Worm (Caenorhabditis elegans) whole organism, young adult: ENCODE measurements around the gene F20B6.6.

Source experiments
- B0019.2 ChIP-seq: fragments of 200-800 bp; sonication (Bioruptor generic); conservative IDR thresholded peaks from 2 replicates; pipeline ENCODE4 v1.3.6; 2022; ENCODE audit warnings: missing genetic modification reagents, missing genetic modification characterization, missing compliant biosample characterization
- B0336.3 ChIP-seq: fragments of 200-800 bp; sonication (Bioruptor generic); IDR thresholded peaks from 2 replicates; pipeline ENCODE4 v1.3.6; 2022; ENCODE audit warnings: missing genetic modification characterization, missing compliant biosample characterization
- F49E8.2 ChIP-seq: sonication (generic microtip); optimal IDR thresholded peaks from 3 replicates; lab custom pipeline; 2017; ENCODE audit warnings: missing genetic modification characterization, mild to moderate bottlenecking, missing compliant biosample characterization, antibody characterized with exemption, moderate library complexity; ENCODE audit not compliant: insufficient read depth
- Y56A3A.18 ChIP-seq: fragments of 200-800 bp; sonication (Bioruptor generic); IDR thresholded peaks from 2 replicates; pipeline ENCODE4 v1.3.6; 2022; ENCODE audit warnings: missing genetic modification reagents, missing genetic modification characterization, missing compliant biosample characterization
- ZK185.1 ChIP-seq: sonication (generic microtip); optimal IDR thresholded peaks from 2 replicates; lab custom pipeline; 2016; ENCODE audit warnings: mild to moderate bottlenecking, missing genetic modification characterization, missing compliant biosample characterization; ENCODE audit not compliant: poor library complexity, severe bottlenecking
- akir-1 ChIP-seq: fragments of 200-800 bp; sonication (Bioruptor generic); optimal IDR thresholded peaks from 2 replicates; lab custom pipeline; 2018; ENCODE audit warnings: mild to moderate bottlenecking, missing genetic modification characterization, moderate library complexity, missing compliant biosample characterization
- aptf-3 ChIP-seq: fragments of 200-800 bp; sonication (Bioruptor generic); IDR thresholded peaks from 2 replicates; pipeline ENCODE4 v1.3.6; 2022; ENCODE audit warnings: missing genetic modification characterization, missing compliant biosample characterization
- athp-1 ChIP-seq: sonication (generic microtip); optimal IDR thresholded peaks from 2 replicates; lab custom pipeline; 2017; ENCODE audit warnings: mild to moderate bottlenecking, missing genetic modification characterization, missing compliant biosample characterization
- attf-5 ChIP-seq: fragments of 200-800 bp; sonication (Bioruptor generic); optimal IDR thresholded peaks from 2 replicates; lab custom pipeline; 2018; ENCODE audit warnings: mild to moderate bottlenecking, missing genetic modification characterization, missing compliant biosample characterization
- attf-6 ChIP-seq: fragments of 200-800 bp; sonication (Bioruptor generic); IDR thresholded peaks from 2 replicates; pipeline ENCODE4 v1.3.6; 2022; ENCODE audit warnings: missing genetic modification reagents, missing genetic modification characterization, missing compliant biosample characterization
- bed-2 ChIP-seq: fragments of 200-800 bp; sonication (Bioruptor generic); IDR thresholded peaks from 2 replicates; pipeline ENCODE4 v1.3.6; 2022; ENCODE audit warnings: missing genetic modification reagents, missing genetic modification characterization, missing compliant biosample characterization
- cebp-1 ChIP-seq, 2 experiments: fragments of 200-800 bp in 1 of 2; sonication (Bioruptor generic) in 1 of 2; sonication (generic microtip) in 1 of 2; IDR thresholded peaks in 1 of 2; optimal IDR thresholded peaks in 1 of 2; 2 replicates each; pipeline versions ENCODE4 v1.3.6 to Lab custom; 2017 to 2022; ENCODE audit warnings: missing compliant biosample characterization in 2 of 2, missing genetic modification characterization in 2 of 2, mild to moderate bottlenecking in 1 of 2, missing genetic modification reagents in 1 of 2, moderate library complexity in 1 of 2
- ceh-58 ChIP-seq: fragments of 200-800 bp; sonication (Bioruptor generic); IDR thresholded peaks from 2 replicates; pipeline ENCODE4 v1.3.6; 2022; ENCODE audit warnings: missing genetic modification characterization, missing compliant biosample characterization
- ceh-79 ChIP-seq: sonication (generic microtip); optimal IDR thresholded peaks from 2 replicates; lab custom pipeline; 2017; ENCODE audit warnings: mild to moderate bottlenecking, missing genetic modification characterization, missing compliant biosample characterization
- ceh-91 ChIP-seq: fragments of 200-800 bp; sonication (Bioruptor generic); IDR thresholded peaks from 2 replicates; pipeline ENCODE4 v1.3.6; 2022; ENCODE audit warnings: missing genetic modification reagents, missing genetic modification characterization, missing compliant biosample characterization
- dox-1 ChIP-seq: fragments of 200-800 bp; sonication (Bioruptor generic); IDR thresholded peaks from 2 replicates; pipeline ENCODE4 v1.3.6; 2022; ENCODE audit warnings: missing genetic modification reagents, missing genetic modification characterization, missing compliant biosample characterization
- dpff-1 ChIP-seq: sonication (generic microtip); optimal IDR thresholded peaks from 2 replicates; lab custom pipeline; 2017; ENCODE audit warnings: mild to moderate bottlenecking, missing genetic modification characterization, missing compliant biosample characterization
- egl-18 ChIP-seq: fragments of 200-800 bp; sonication (Bioruptor generic); IDR thresholded peaks from 2 replicates; pipeline ENCODE4 v1.3.6; 2022; ENCODE audit warnings: missing genetic modification reagents, missing genetic modification characterization, missing compliant biosample characterization
- egrh-3 ChIP-seq: fragments of 200-800 bp; sonication (Bioruptor generic); IDR thresholded peaks from 2 replicates; pipeline ENCODE4 v1.3.6; 2022; ENCODE audit warnings: missing genetic modification reagents, missing genetic modification characterization, missing compliant biosample characterization
- hmg-1.2 ChIP-seq: fragments of 200-800 bp; sonication (Bioruptor generic); IDR thresholded peaks from 2 replicates; pipeline ENCODE4 v1.3.6; 2022; ENCODE audit warnings: missing genetic modification reagents, missing genetic modification characterization, missing compliant biosample characterization
- lag-1 ChIP-seq: fragments of 200-800 bp; sonication (Bioruptor generic); IDR thresholded peaks from 2 replicates; pipeline ENCODE4 v1.3.6; 2022; ENCODE audit warnings: missing genetic modification reagents, missing genetic modification characterization, missing compliant biosample characterization
- let-607 ChIP-seq, 2 experiments: fragments of 200-800 bp in 1 of 2; sonication (Bioruptor generic) in 1 of 2; sonication (generic microtip) in 1 of 2; optimal IDR thresholded peaks; 2 replicates each; lab custom pipeline; 2016 to 2018; ENCODE audit warnings: mild to moderate bottlenecking in 2 of 2, missing compliant biosample characterization in 2 of 2, missing genetic modification characterization in 2 of 2, moderate library complexity in 2 of 2, missing genotype in 1 of 2
- lin-26 ChIP-seq: fragments of 200-800 bp; sonication (Bioruptor generic); IDR thresholded peaks from 2 replicates; pipeline ENCODE4 v1.3.6; 2022; ENCODE audit warnings: missing genetic modification reagents, missing genetic modification characterization, missing compliant biosample characterization
- lin-40 ChIP-seq: sonication (generic microtip); optimal IDR thresholded peaks from 2 replicates; lab custom pipeline; 2016; ENCODE audit warnings: missing genetic modification characterization, mild to moderate bottlenecking, missing compliant biosample characterization, missing genotype, missing genetic modification reagents
- madf-8 ChIP-seq: fragments of 200-800 bp; sonication (Bioruptor generic); conservative IDR thresholded peaks from 2 replicates; pipeline ENCODE4 v1.3.6; 2022; ENCODE audit warnings: missing genetic modification reagents, missing genetic modification characterization, missing compliant biosample characterization
- mxl-1 ChIP-seq: sonication (generic microtip); optimal IDR thresholded peaks from 2 replicates; lab custom pipeline; 2016; ENCODE audit warnings: missing genetic modification characterization, missing compliant biosample characterization
- nhr-120 ChIP-seq: fragments of 200-800 bp; sonication (Bioruptor generic); IDR thresholded peaks from 2 replicates; pipeline ENCODE4 v1.3.6; 2022; ENCODE audit warnings: missing genetic modification characterization, missing compliant biosample characterization
- nhr-179 ChIP-seq: sonication (generic microtip); optimal IDR thresholded peaks from 2 replicates; lab custom pipeline; 2016; ENCODE audit warnings: mild to moderate bottlenecking, missing genetic modification characterization, missing compliant biosample characterization
- nhr-80 ChIP-seq: sonication (generic microtip); optimal IDR thresholded peaks from 2 replicates; lab custom pipeline; 2016; ENCODE audit warnings: missing genetic modification characterization, missing compliant biosample characterization
- nhr-90 ChIP-seq: sonication (generic microtip); optimal IDR thresholded peaks from 2 replicates; lab custom pipeline; 2016; ENCODE audit warnings: missing genotype, mild to moderate bottlenecking, missing genetic modification characterization, missing compliant biosample characterization
- rcor-1 ChIP-seq: fragments of 200-800 bp; sonication (Bioruptor generic); IDR thresholded peaks from 2 replicates; pipeline ENCODE4 v1.3.6; 2022; ENCODE audit warnings: missing genetic modification reagents, missing genetic modification characterization, missing compliant biosample characterization
- repo-1 ChIP-seq: sonication (generic microtip); optimal IDR thresholded peaks from 2 replicates; lab custom pipeline; 2017; ENCODE audit warnings: mild to moderate bottlenecking, missing genetic modification characterization, missing compliant biosample characterization
- sdz-38 ChIP-seq: sonication (generic microtip); optimal IDR thresholded peaks from 2 replicates; lab custom pipeline; 2016; ENCODE audit warnings: missing genotype, missing genetic modification characterization, missing compliant biosample characterization
- snpc-3.4 ChIP-seq: sonication (generic microtip); optimal IDR thresholded peaks from 2 replicates; lab custom pipeline; 2017; ENCODE audit warnings: missing genetic modification characterization, mild to moderate bottlenecking, missing compliant biosample characterization, antibody characterized with exemption, moderate library complexity, missing genotype, missing genetic modification reagents
- snpc-4 ChIP-seq, 5 experiments: fragments of 150-350 bp in 1 of 5; sonication (generic microtip) in 4 of 5; optimal IDR thresholded peaks; 2 replicates each; lab custom pipeline; 2014 to 2018; ENCODE audit warnings: missing genetic modification characterization in 5 of 5, missing biosample characterization in 3 of 5, antibody characterized with exemption in 2 of 5, mild to moderate bottlenecking in 2 of 5, missing compliant biosample characterization in 2 of 5, missing genotype in 2 of 5, moderate library complexity in 2 of 5, missing genetic modification reagents in 1 of 5
- sptf-2 ChIP-seq: fragments of 200-800 bp; sonication (Bioruptor generic); optimal IDR thresholded peaks from 2 replicates; lab custom pipeline; 2018; ENCODE audit warnings: mild to moderate bottlenecking, missing genetic modification characterization, missing compliant biosample characterization
- unc-130 ChIP-seq: sonication (generic microtip); optimal IDR thresholded peaks from 2 replicates; lab custom pipeline; 2016; ENCODE audit warnings: missing genetic modification reagents, missing genetic modification characterization, missing compliant biosample characterization
- unc-62 ChIP-seq: fragments of 150-350 bp; optimal IDR thresholded peaks from 2 replicates; lab custom pipeline; 2014; ENCODE audit warnings: missing biosample characterization, missing genetic modification reagents, missing genetic modification characterization
- xnd-1 ChIP-seq: sonication (generic microtip); optimal IDR thresholded peaks from 2 replicates; lab custom pipeline; 2016; ENCODE audit warnings: missing genotype, missing genetic modification reagents, missing genetic modification characterization, missing compliant biosample characterization
- zfh-2 ChIP-seq: fragments of 200-800 bp; sonication (Bioruptor generic); conservative IDR thresholded peaks from 2 replicates; pipeline ENCODE4 v1.3.6; 2022; ENCODE audit warnings: missing genetic modification reagents, missing genetic modification characterization, missing compliant biosample characterization
- ztf-25 ChIP-seq: fragments of 200-800 bp; sonication (Bioruptor generic); IDR thresholded peaks from 2 replicates; pipeline ENCODE4 v1.3.6; 2022; ENCODE audit warnings: missing genetic modification reagents, missing genetic modification characterization, missing compliant biosample characterization
- ztf-6 ChIP-seq: fragments of 200-800 bp; sonication (Bioruptor generic); IDR thresholded peaks from 2 replicates; pipeline ENCODE4 v1.3.6; 2022; ENCODE audit warnings: missing genetic modification reagents, missing genetic modification characterization, missing compliant biosample characterization

F20B6.6 gene

ce11 chrX:4215500-4216107 lies 13.6 kb upstream of the F20B6.6 start:
- TF ChIP-seq bed-2 (GFP tag; lab: Robert Waterston, UW) (no peak), Y56A3A.18 (GFP tag; lab: Robert Waterston, UW) (peak; percentile 16; the same call in 1 of the 2 replicates), let-607 (tag; optimal IDR thresholded peaks at IDR 0.05; lab: Kevin White, UChicago) (peak in 1 of 2 experiments; percentile 33), ceh-79 (tag; lab: Kevin White, UChicago) (no peak), unc-130 (GFP tag; lab: Kevin White, UChicago) (no peak), ceh-91 (GFP tag; lab: Robert Waterston, UW) (no peak), attf-5 (GFP tag; lab: Kevin White, UChicago) (peak; percentile 24), zfh-2 (GFP tag; lab: Robert Waterston, UW) (no peak), nhr-80 (peak; percentile 84), F49E8.2 (tag; lab: Kevin White, UChicago) (no peak), cebp-1 (GFP tag; IDR thresholded peaks at IDR 0.05; lab: Robert Waterston, UW) (no peak), cebp-1 (tag; optimal IDR thresholded peaks at IDR 0.05; lab: Kevin White, UChicago) (peak; percentile 11), dox-1 (GFP tag; lab: Robert Waterston, UW) (0 out of 2 replicates have a peak, but pooled peaks have one; percentile 15), B0336.3 (GFP tag; lab: Robert Waterston, UW) (peak; percentile 36; the same call in 1 of the 2 replicates), lin-40 (tag; lab: Kevin White, UChicago) (peak; percentile 29)

- TF ChIP-seq zfh-2 (GFP tag; lab: Robert Waterston, UW) (peak; percentile 72), hmg-1.2 (peak; percentile 48; the same call in 1 of the 2 replicates), bed-2 (GFP tag; lab: Robert Waterston, UW) (no peak), cebp-1 (GFP tag; IDR thresholded peaks at IDR 0.05; lab: Robert Waterston, UW) (peak; percentile 85), cebp-1 (tag; optimal IDR thresholded peaks at IDR 0.05; lab: Kevin White, UChicago) (peak; percentile 97)
- TF ChIP-seq, all 124 proteins: peak for 3
Observed at ce11 chrX:4214643-4215042, 12.6 kb upstream of the F20B6.6 start.

ce11 chrX:4209131-4209530 lies 7.1 kb upstream of the F20B6.6 start:
- TF ChIP-seq unc-62, result peak; percentile 39
- TF ChIP-seq B0019.2 (GFP tag; lab: Robert Waterston, UW), result no peak
- TF ChIP-seq lag-1, result peak; percentile 96
- TF ChIP-seq dpff-1 (tag; lab: Kevin White, UChicago), result peak; percentile 96
- peak; percentile 77 for TF ChIP-seq akir-1 (GFP tag; lab: Kevin White, UChicago)
- no peak for TF ChIP-seq xnd-1 (tag; lab: Kevin White, UChicago)
- no peak for TF ChIP-seq attf-6 (GFP tag; lab: Robert Waterston, UW)
- peak; percentile 96 for TF ChIP-seq ztf-6 (GFP tag; lab: Robert Waterston, UW)
- TF ChIP-seq ceh-91 (GFP tag; lab: Robert Waterston, UW), result peak; percentile 22; the same call in 1 of the 2 replicates
- no peak for TF ChIP-seq ztf-25 (GFP tag; lab: Robert Waterston, UW)
- peak; percentile 97 for TF ChIP-seq rcor-1
- TF ChIP-seq ceh-58 (GFP tag; lab: Robert Waterston, UW), result no peak
- peak; percentile 99 for TF ChIP-seq dox-1 (GFP tag; lab: Robert Waterston, UW)
- TF ChIP-seq repo-1, result peak; percentile 98
- no peak for TF ChIP-seq aptf-3 (GFP tag; lab: Robert Waterston, UW)
- TF ChIP-seq snpc-4 (GFP tag; optimal IDR thresholded peaks at IDR 0.05; lab: Kevin White, UChicago), result peak; percentile 71
- TF ChIP-seq snpc-4 (tag; optimal IDR thresholded peaks at IDR 0.05; lab: Kevin White, UChicago), result peak; percentile 81 to 89 (median 86)
- TF ChIP-seq egrh-3 (GFP tag; lab: Robert Waterston, UW), result no peak
- no peak for TF ChIP-seq sdz-38 (tag; lab: Kevin White, UChicago)
- TF ChIP-seq madf-8 (GFP tag; lab: Robert Waterston, UW), result no peak
- peak; percentile 43 for TF ChIP-seq sptf-2 (GFP tag; lab: Kevin White, UChicago)
- TF ChIP-seq lin-26, result peak; percentile 86
- TF ChIP-seq egl-18 (GFP tag; lab: Robert Waterston, UW), result peak; percentile 99
- peak; percentile 12 for TF ChIP-seq snpc-3.4
- peak; percentile 98 for TF ChIP-seq ZK185.1 (tag; lab: Kevin White, UChicago)
- 0 out of 2 replicates have a peak, but pooled peaks have one; percentile 69 for TF ChIP-seq nhr-120
- TF ChIP-seq nhr-90 (tag; lab: Kevin White, UChicago), result peak; percentile 91
- TF ChIP-seq athp-1 (tag; lab: Kevin White, UChicago), result peak; percentile 68
- peak; percentile 80 for TF ChIP-seq nhr-179 (tag; lab: Kevin White, UChicago)
- TF ChIP-seq mxl-1 (tag; lab: Kevin White, UChicago), result no peak
